Worm (Caenorhabditis elegans) whole organism, L3 larva: Measurements from ENCODE around the gene rol-8.

Experiments
- ZK546.5 ChIP-seq: sonication (generic microtip); optimal IDR thresholded peaks from 2 replicates; lab custom pipeline; 2017; ENCODE audit warnings: missing biosample characterization, missing genetic modification characterization
- elt-3 ChIP-seq, 3 experiments: fragments of 150-350 bp in 1 of 3; sonication (generic microtip) in 2 of 3; optimal IDR thresholded peaks; 2 replicates in 2 of 3; 4 replicates in 1 of 3; lab custom pipeline; 2014 to 2017; ENCODE audit warnings: missing biosample characterization in 3 of 3, missing genetic modification characterization in 3 of 3
- eor-1 ChIP-seq, 2 experiments: fragments of 150-350 bp; optimal IDR thresholded peaks; 2 replicates each; lab custom pipeline; 2014 to 2018; ENCODE audit warnings: missing biosample characterization in 2 of 2, missing genetic modification characterization in 2 of 2
- lin-15B ChIP-seq: fragments of 150-350 bp; optimal IDR thresholded peaks from 2 replicates; lab custom pipeline; 2014; ENCODE audit warnings: missing biosample characterization, missing genetic modification characterization
- lin-39 ChIP-seq: fragments of 150-350 bp; optimal IDR thresholded peaks from 2 replicates; lab custom pipeline; 2018; ENCODE audit warnings: missing biosample characterization, missing genetic modification reagents, missing genetic modification characterization
- mdl-1 ChIP-seq: fragments of 150-350 bp; optimal IDR thresholded peaks from 2 replicates; lab custom pipeline; 2014; ENCODE audit warnings: missing biosample characterization, missing genetic modification characterization
- mml-1 ChIP-seq: fragments of 150-350 bp; sonication (generic microtip); optimal IDR thresholded peaks from 3 replicates; lab custom pipeline; 2014; ENCODE audit warnings: missing biosample characterization, missing genetic modification characterization
- nhr-23 ChIP-seq: fragments of 150-350 bp; optimal IDR thresholded peaks from 2 replicates; lab custom pipeline; 2014; ENCODE audit warnings: missing biosample characterization, missing genetic modification reagents, missing genetic modification characterization
- nhr-237 ChIP-seq: fragments of 150-350 bp; optimal IDR thresholded peaks from 2 replicates; lab custom pipeline; 2014; ENCODE audit warnings: missing biosample characterization, missing genetic modification characterization
- sea-2 ChIP-seq: fragments of 150-350 bp; sonication (generic microtip); optimal IDR thresholded peaks from 4 replicates; lab custom pipeline; 2014; ENCODE audit warnings: missing biosample characterization, missing genetic modification reagents, missing genetic modification characterization
- skn-1 ChIP-seq: fragments of 150-350 bp; optimal IDR thresholded peaks from 2 replicates; lab custom pipeline; 2014; ENCODE audit warnings: missing biosample characterization, missing genetic modification characterization
- unc-62 ChIP-seq: fragments of 150-350 bp; sonication (generic microtip); optimal IDR thresholded peaks from 4 replicates; lab custom pipeline; 2014; ENCODE audit warnings: missing biosample characterization, missing genetic modification reagents, missing genetic modification characterization

DNA sequence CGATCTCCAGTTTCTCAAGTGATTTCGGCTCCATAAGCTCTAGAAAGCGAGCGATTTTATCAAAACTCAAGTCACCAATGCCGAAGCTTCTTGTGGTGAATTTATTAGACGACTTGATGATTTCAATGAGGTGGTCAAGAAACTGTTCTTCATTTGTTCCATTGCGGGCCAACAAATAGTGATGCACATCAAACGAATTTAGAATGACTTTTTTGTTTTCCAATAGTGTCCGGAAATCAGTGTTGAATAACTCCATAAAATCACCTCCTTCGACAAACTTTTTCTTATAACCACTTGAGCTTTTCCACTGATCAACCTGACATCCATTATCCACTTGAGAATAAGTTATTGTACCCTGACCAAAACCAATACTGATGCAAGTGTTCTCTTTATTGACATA is 3.4 kb downstream of the rol-8 start:
- TF ChIP-seq lin-39 (tag; lab: Kevin White, UChicago) (no peak), mml-1 (tag; lab: Kevin White, UChicago) (no peak), nhr-237 (tag; lab: Kevin White, UChicago) (no peak), unc-62 (no peak), sea-2 (GFP tag; lab: Kevin White, UChicago) (no peak), elt-3 (tag; optimal IDR thresholded peaks at IDR 0.05; lab: Kevin White, UChicago) (no peak), skn-1 (tag; lab: Kevin White, UChicago) (no peak), lin-15B (tag; lab: Kevin White, UChicago) (no peak), nhr-23 (no peak), ZK546.5 (tag; lab: Kevin White, UChicago) (no peak), mdl-1 (tag; lab: Kevin White, UChicago) (no peak), eor-1 (tag; optimal IDR thresholded peaks at IDR 0.05; lab: Kevin White, UChicago) (no peak)
